Worm (Caenorhabditis elegans): ENCODE data around the gene F41C3.1.

DNA sequence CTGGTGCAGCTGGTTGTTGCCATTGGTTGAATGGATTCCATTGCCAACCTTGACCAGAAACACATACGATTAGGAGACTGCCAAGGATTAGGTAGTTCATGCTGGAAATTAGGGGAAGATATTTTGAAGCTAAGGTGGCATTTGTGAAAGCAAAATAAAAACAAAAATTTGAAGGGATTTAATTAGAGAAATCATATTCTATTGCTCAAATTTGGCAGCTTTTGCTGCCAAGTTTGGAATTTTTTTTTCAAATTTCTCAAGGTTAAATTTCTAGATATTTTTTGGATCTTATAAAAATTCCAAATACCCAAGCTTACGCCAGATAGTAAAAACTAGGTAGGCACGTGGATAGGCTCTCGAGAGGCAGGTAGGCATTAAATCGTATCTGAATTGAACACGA lies 19.2 kb downstream of the F41C3.1 start, which contains the start of gene F26G1.5:
- TF ChIP-seq nhr-25 (tag; optimal IDR thresholded peaks at IDR 0.05): no peak
- TF ChIP-seq nhr-23 (tag; optimal IDR thresholded peaks at IDR 0.05): no peak
- TF ChIP-seq lsy-2 (tag; optimal IDR thresholded peaks at IDR 0.05): no peak
- TF ChIP-seq skn-1 (tag; optimal IDR thresholded peaks at IDR 0.05): no peak
